Worm (Caenorhabditis elegans): ENCODE measurements around the gene R08D7.7.
"Not testable (repeated sequence)": the region's sequence is repeated elsewhere in the genome, so short reads cannot be mapped to it uniquely, and the experiment has no call there.

R08D7.7 gene

ce11 chrIII:8989752-8990151 is at the start of gene R08D7.7:
R08D7.7 (plus strand) TSS chrIII:8990052.
- TF ChIP-seq sma-3 (GFP tag; optimal IDR thresholded peaks at IDR 0.05); egl-27 (tag; optimal IDR thresholded peaks at IDR 0.05); lsy-2 (tag; optimal IDR thresholded peaks at IDR 0.05): not testable (repeated sequence)

ce11 chrIII:8944357-8944756 is 45.5 kb upstream of the R08D7.7 start, which contains the start of gene dhrr-1:
dhrr-1 (plus strand) TSS chrIII:8944657.
- no peak for TF ChIP-seq aly-2 (tag; optimal IDR thresholded peaks at IDR 0.05)
- TF ChIP-seq unc-62 (GFP tag; optimal IDR thresholded peaks at IDR 0.05) = no peak
- no peak for TF ChIP-seq ztf-11 (tag; optimal IDR thresholded peaks at IDR 0.05)
- no peak for TF ChIP-seq R02D3.7 (tag; optimal IDR thresholded peaks at IDR 0.05)
- TF ChIP-seq ztf-4 (tag; optimal IDR thresholded peaks at IDR 0.05) = no peak
- TF ChIP-seq mbf-1 (tag; optimal IDR thresholded peaks at IDR 0.05) = no peak
- no peak for TF ChIP-seq nhr-6 (tag; optimal IDR thresholded peaks at IDR 0.05)
- TF ChIP-seq dmd-4 (tag; optimal IDR thresholded peaks at IDR 0.05) = no peak
- no peak for TF ChIP-seq Y55F3AM.14 (GFP tag; optimal IDR thresholded peaks at IDR 0.05)
- TF ChIP-seq snpc-4 (tag; optimal IDR thresholded peaks at IDR 0.05) = no peak
- no peak for TF ChIP-seq mab-5 (tag; optimal IDR thresholded peaks at IDR 0.05)

ce11 chrIII:8946285-8946684 is 43.6 kb upstream of the R08D7.7 start:
- TF ChIP-seq skn-1 (tag; optimal IDR thresholded peaks at IDR 0.05) = no peak
- TF ChIP-seq blmp-1 (tag; optimal IDR thresholded peaks at IDR 0.05; ENCODE audit: insufficient read depth) = no peak
- TF ChIP-seq sma-9 (GFP tag; optimal IDR thresholded peaks at IDR 0.05) = no peak
- TF ChIP-seq sma-9 (tag; optimal IDR thresholded peaks at IDR 0.05) = no peak
- no peak for TF ChIP-seq C34F6.9 (tag; optimal IDR thresholded peaks at IDR 0.05)

- TF ChIP-seq ZK546.5 (tag; optimal IDR thresholded peaks at IDR 0.05) (no peak), mbf-1 (tag; optimal IDR thresholded peaks at IDR 0.05) (no peak), nhr-25 (tag; optimal IDR thresholded peaks at IDR 0.05) (no peak), nhr-237 (tag; optimal IDR thresholded peaks at IDR 0.05) (no peak), nhr-6 (tag; optimal IDR thresholded peaks at IDR 0.05) (no peak), aly-2 (tag; optimal IDR thresholded peaks at IDR 0.05) (no peak), sma-3 (GFP tag; optimal IDR thresholded peaks at IDR 0.05) (no peak), ztf-4 (tag; optimal IDR thresholded peaks at IDR 0.05) (no peak), alr-1 (tag; optimal IDR thresholded peaks at IDR 0.05) (no peak)
These were observed 40.7 kb upstream of the R08D7.7 start for ce11 chrIII:8949147-8949546.

- no peak for TF ChIP-seq lin-11 (tag; optimal IDR thresholded peaks at IDR 0.05)
- TF ChIP-seq C34F6.9 (tag; optimal IDR thresholded peaks at IDR 0.05) = no peak
- no peak for TF ChIP-seq ceh-16 (tag; optimal IDR thresholded peaks at IDR 0.05)
- no peak for TF ChIP-seq nhr-129 (tag; optimal IDR thresholded peaks at IDR 0.05)
- no peak for TF ChIP-seq ztf-11 (tag; optimal IDR thresholded peaks at IDR 0.05)
- no peak for TF ChIP-seq ztf-4 (tag; optimal IDR thresholded peaks at IDR 0.05)
- no peak for TF ChIP-seq skn-1 (tag; optimal IDR thresholded peaks at IDR 0.05)
- no peak for TF ChIP-seq nhr-11 (tag; optimal IDR thresholded peaks at IDR 0.05)
- TF ChIP-seq ceh-82 (tag; optimal IDR thresholded peaks at IDR 0.05) = no peak
- TF ChIP-seq lin-39 (tag; optimal IDR thresholded peaks at IDR 0.05) = no peak
- TF ChIP-seq egl-27 (tag; optimal IDR thresholded peaks at IDR 0.05) = no peak
- no peak for TF ChIP-seq aly-2 (tag; optimal IDR thresholded peaks at IDR 0.05)
- TF ChIP-seq elt-3 (tag; optimal IDR thresholded peaks at IDR 0.05) = no peak
- no peak for TF ChIP-seq crh-2 (tag; optimal IDR thresholded peaks at IDR 0.05)
- no peak for TF ChIP-seq alr-1 (tag; optimal IDR thresholded peaks at IDR 0.05)
These were observed 34.3 kb upstream of the R08D7.7 start for ce11 chrIII:8955536-8955935.

ce11 chrIII:8956146-8956646 is 33.7 kb upstream of the R08D7.7 start, which contains the start of the genes ZK643.5 and ZK643.2:
ZK643.5 (minus strand) TSS chrIII:8956196.
ZK643.2 (plus strand) TSS chrIII:8956540.
- no peak for TF ChIP-seq dmd-4 (tag; optimal IDR thresholded peaks at IDR 0.05)
- no peak for TF ChIP-seq alr-1 (tag; optimal IDR thresholded peaks at IDR 0.05)
- TF ChIP-seq unc-55 (GFP tag; optimal IDR thresholded peaks at IDR 0.05) = peak; percentile 89
- peak; percentile 65 for TF ChIP-seq F13H6.1 (tag; optimal IDR thresholded peaks at IDR 0.05)
- peak; percentile 30 for TF ChIP-seq nhr-6 (tag; optimal IDR thresholded peaks at IDR 0.05)
- TF ChIP-seq crh-2 (tag; optimal IDR thresholded peaks at IDR 0.05) = peak; percentile 73
- peak; percentile 59 for TF ChIP-seq lin-13 (GFP tag; optimal IDR thresholded peaks at IDR 0.05)
- peak; percentile 33 for TF ChIP-seq snpc-4 (tag; optimal IDR thresholded peaks at IDR 0.05)
- TF ChIP-seq lin-11 (tag; optimal IDR thresholded peaks at IDR 0.05) = peak; percentile 7
- peak; percentile 4 for TF ChIP-seq zag-1 (tag; optimal IDR thresholded peaks at IDR 0.05)
- peak; percentile 75 for TF ChIP-seq sma-9 (GFP tag; optimal IDR thresholded peaks at IDR 0.05)
- no peak for TF ChIP-seq sma-9 (tag; optimal IDR thresholded peaks at IDR 0.05)
- TF ChIP-seq lsy-2 (tag; optimal IDR thresholded peaks at IDR 0.05) = peak; percentile 81 to 97
- TF ChIP-seq ztf-11 (tag; optimal IDR thresholded peaks at IDR 0.05) = no peak
- TF ChIP-seq nhr-12 (tag; optimal IDR thresholded peaks at IDR 0.05) = no peak
- peak; percentile 52 for TF ChIP-seq mab-5 (tag; optimal IDR thresholded peaks at IDR 0.05)
- TF ChIP-seq elt-1 (tag; optimal IDR thresholded peaks at IDR 0.05) = no peak
- TF ChIP-seq egl-27 (tag; optimal IDR thresholded peaks at IDR 0.05) = no peak
- peak; percentile 72 for TF ChIP-seq gmeb-1 (tag; optimal IDR thresholded peaks at IDR 0.05)
- TF ChIP-seq nhr-129 (tag; optimal IDR thresholded peaks at IDR 0.05) = no peak
- peak; percentile 53 for TF ChIP-seq sma-3 (GFP tag; optimal IDR thresholded peaks at IDR 0.05)
- peak; percentile 79 for TF ChIP-seq C34F6.9 (tag; optimal IDR thresholded peaks at IDR 0.05)
- TF ChIP-seq aly-2 (tag; optimal IDR thresholded peaks at IDR 0.05) = no peak
- no peak for TF ChIP-seq ztf-4 (tag; optimal IDR thresholded peaks at IDR 0.05)
- no peak for TF ChIP-seq Y55F3AM.14 (GFP tag; optimal IDR thresholded peaks at IDR 0.05)
- peak; percentile 50 for TF ChIP-seq sem-4 (tag; optimal IDR thresholded peaks at IDR 0.05)
- TF ChIP-seq nhr-21 (tag; optimal IDR thresholded peaks at IDR 0.05) = peak; percentile 35

All from whole organism, L2 larva.